Fruit fly (Drosophila melanogaster) Kc167 (cell line): ENCODE results near the gene CG13685.

ENCODE experiments used
- Myc ChIP-seq: fragments of >200 bp; optimal IDR thresholded peaks from 2 replicates; lab custom pipeline; 2017; ENCODE audit warnings: missing external identifiers
- insv ChIP-seq: fragments of >200 bp; optimal IDR thresholded peaks from 3 replicates; lab custom pipeline; 2018; ENCODE audit warnings: missing external identifiers
- psq ChIP-seq: fragments of >200 bp; optimal IDR thresholded peaks from 2 replicates; lab custom pipeline; 2017; ENCODE audit warnings: missing external identifiers
- ttk ChIP-seq: sonication (Bioruptor generic); optimal IDR thresholded peaks from 2 replicates; lab custom pipeline; 2017; ENCODE audit warnings: missing external identifiers

- no peak for TF ChIP-seq ttk (lab: Kevin White, UChicago)
- no peak for TF ChIP-seq Myc (lab: Kevin White, UChicago)
- no peak for TF ChIP-seq insv (lab: Kevin White, UChicago)
- TF ChIP-seq psq (lab: Kevin White, UChicago) = no peak
Observed at dm6 chr3L:7741953-7742352, 5.2 kb upstream of the CG13685 start.
